Fruit fly (Drosophila melanogaster) Kc167 (cell line): Measurements from ENCODE around the gene Npc2f.

Experiments used
- Myc ChIP-seq: fragments of >200 bp; optimal IDR thresholded peaks from 2 replicates; lab custom pipeline; 2017; ENCODE audit warnings: missing external identifiers
- Sin3A ChIP-seq: fragments of >200 bp; optimal IDR thresholded peaks from 2 replicates; lab custom pipeline; 2018; ENCODE audit warnings: missing external identifiers
- h ChIP-seq: fragments of >200 bp; optimal IDR thresholded peaks from 3 replicates; lab custom pipeline; 2018; ENCODE audit warnings: missing external identifiers
- insv ChIP-seq: fragments of >200 bp; optimal IDR thresholded peaks from 3 replicates; lab custom pipeline; 2018; ENCODE audit warnings: missing external identifiers
- psq ChIP-seq: fragments of >200 bp; optimal IDR thresholded peaks from 2 replicates; lab custom pipeline; 2017; ENCODE audit warnings: missing external identifiers
- ttk ChIP-seq: sonication (Bioruptor generic); optimal IDR thresholded peaks from 2 replicates; lab custom pipeline; 2017; ENCODE audit warnings: missing external identifiers

Gene Npc2f

DNA sequence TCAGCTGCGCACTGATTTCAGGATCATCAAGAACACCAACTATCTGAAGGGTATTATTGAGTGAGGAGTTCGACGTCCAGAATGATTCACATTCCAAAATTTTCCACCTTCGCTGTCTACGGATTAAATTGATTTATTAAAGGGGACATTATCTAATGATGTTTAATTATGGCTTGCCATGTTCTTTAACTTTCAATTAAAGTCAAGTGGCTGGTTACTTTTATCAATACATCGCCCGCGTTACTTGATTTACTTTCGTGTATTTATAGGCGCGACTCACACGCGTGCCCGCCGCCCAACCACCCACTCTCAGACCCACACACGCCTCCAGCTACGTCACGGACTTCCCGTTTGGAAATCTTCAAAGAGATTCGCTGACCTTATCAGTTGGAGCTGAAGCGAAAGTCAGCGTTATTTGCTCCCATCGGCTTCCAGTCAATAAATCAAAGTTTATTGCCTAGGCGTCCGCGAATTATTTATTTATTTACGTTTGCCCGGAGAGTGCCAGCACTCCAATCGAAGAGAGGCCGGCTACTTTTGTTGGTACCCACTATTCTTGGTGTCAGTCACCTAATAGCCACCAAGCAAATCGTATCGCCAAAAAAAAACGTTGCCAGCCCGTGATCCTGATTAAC is at the start of gene Npc2f:
Gene Npc2f, plus strand, starts transcription at position 585 of the 635 bp plus-strand sequence.
- TF ChIP-seq insv (lab: Kevin White, UChicago) (no peak), ttk (no peak), Myc (lab: Kevin White, UChicago) (no peak), psq (lab: Kevin White, UChicago) (no peak), h (lab: Kevin White, UChicago) (no peak), Sin3A (lab: Kevin White, UChicago) (no peak)

dm6 chr3R:24090143-24090542 is 47.6 kb upstream of the Npc2f start:
- TF ChIP-seq insv (lab: Kevin White, UChicago), result no peak
- TF ChIP-seq Sin3A (lab: Kevin White, UChicago), result no peak
- no peak for TF ChIP-seq h (lab: Kevin White, UChicago)
- no peak for TF ChIP-seq Myc (lab: Kevin White, UChicago)
- TF ChIP-seq ttk, result no peak
- TF ChIP-seq psq (lab: Kevin White, UChicago), result no peak

- TF ChIP-seq insv (lab: Kevin White, UChicago) (no peak), ttk (no peak), Sin3A (lab: Kevin White, UChicago) (no peak), psq (lab: Kevin White, UChicago) (no peak), h (lab: Kevin White, UChicago) (no peak), Myc (lab: Kevin White, UChicago) (no peak)
These were observed 46.0 kb upstream of the Npc2f start for dm6 chr3R:24091653-24092052.

DNA sequence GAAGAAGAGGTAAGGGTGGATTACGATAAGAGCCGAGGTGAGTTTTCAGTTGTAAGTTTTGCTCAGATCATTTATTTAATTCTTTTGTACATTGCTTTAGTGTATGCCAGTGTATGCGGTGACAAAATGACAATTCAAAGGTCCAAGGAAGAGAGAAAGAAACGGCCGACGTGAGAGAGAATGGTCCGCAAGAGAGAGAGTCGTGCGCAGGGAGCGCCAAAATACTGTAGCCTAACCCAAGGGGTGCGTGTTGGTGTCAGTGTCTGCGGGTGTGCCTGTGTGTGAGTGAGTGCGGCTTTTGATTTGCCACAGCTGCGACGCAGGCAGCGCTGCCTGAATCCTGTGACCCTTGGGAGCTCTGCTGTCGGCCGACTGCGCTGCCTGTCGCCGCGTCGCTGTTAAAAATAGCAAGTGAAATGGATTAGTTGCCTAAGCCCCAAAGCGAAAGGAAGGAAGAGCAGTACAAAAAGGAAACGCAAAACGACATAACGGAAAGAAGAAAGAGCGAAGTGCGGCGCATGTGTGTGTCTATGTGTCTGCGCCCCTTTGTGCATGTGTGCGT is 45.0 kb upstream of the Npc2f start:
- TF ChIP-seq insv (lab: Kevin White, UChicago) (no peak), psq (lab: Kevin White, UChicago) (no peak), Sin3A (lab: Kevin White, UChicago) (no peak), h (lab: Kevin White, UChicago) (no peak), Myc (lab: Kevin White, UChicago) (no peak), ttk (no peak)

DNA sequence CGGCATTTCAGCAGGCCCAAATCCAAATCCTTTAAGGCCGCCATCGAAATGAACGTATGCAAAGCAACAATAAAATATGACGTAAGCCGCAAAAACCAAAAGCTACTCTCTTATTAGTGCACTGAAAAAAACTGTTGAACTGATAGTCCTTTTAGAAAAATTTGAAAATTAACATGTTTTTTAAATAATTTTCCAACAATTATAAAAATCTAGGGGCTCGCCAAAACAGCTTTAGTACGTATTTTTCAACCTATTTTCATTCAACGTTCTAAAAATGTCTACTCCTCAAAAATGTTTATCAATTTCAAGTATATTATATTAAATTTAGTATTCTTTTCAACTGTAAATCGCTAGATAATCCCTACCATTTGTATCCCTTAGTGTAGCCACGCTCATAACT is 44.3 kb upstream of the Npc2f start:
- TF ChIP-seq h (lab: Kevin White, UChicago) (no peak), Sin3A (lab: Kevin White, UChicago) (no peak), psq (lab: Kevin White, UChicago) (no peak), ttk (no peak), Myc (lab: Kevin White, UChicago) (no peak), insv (lab: Kevin White, UChicago) (no peak)

DNA sequence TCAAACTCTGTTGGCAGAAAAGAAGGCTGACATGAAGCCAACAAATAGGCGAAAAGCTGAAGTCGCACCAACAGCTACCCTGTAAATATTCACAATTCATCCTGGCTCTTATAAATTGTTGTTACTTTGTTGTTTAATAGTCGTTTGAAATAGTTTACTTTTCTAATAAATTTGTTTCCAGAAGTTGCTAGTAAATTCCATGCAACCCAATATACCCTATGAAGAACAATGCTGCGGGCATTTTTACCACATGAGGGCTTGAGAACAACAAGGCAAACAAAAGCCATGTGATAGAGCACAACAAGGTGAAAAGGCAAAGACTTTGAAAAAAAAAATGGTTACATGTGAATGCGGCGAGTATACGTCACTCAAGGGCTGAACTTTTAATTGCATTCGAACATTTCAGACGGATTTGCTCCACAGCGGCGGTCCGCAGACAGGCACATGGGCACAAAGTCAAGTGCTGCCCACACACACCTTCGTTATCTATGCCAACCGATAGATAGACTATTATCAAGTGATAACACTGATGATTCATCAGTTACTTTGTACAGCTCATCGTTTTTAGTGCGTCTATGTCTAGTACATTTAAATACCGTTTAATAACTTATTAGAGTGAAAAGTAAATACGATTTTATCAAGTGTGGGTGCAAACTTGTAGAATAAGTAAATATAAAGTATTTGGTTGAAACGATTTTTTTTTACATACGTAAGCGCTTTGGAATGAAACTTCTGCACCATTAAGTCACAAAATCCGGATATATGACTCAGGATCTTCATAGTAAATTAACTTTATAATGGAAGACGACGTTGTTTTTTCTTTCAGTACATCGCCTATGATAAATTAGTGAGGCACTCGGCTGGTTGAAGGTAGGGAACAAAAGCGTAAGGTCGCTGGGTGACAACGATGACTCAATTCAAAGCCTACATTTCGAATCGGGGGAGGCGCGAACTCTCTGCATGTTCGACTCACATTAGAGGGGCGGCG is 38.4 kb upstream of the Npc2f start:
- TF ChIP-seq insv (lab: Kevin White, UChicago) (no peak), psq (lab: Kevin White, UChicago) (no peak), Myc (lab: Kevin White, UChicago) (no peak), Sin3A (lab: Kevin White, UChicago) (no peak), h (lab: Kevin White, UChicago) (no peak), ttk (no peak)

dm6 chr3R:24100717-24101116 is 37.0 kb upstream of the Npc2f start:
- TF ChIP-seq psq (lab: Kevin White, UChicago) (no peak), Myc (lab: Kevin White, UChicago) (no peak), h (lab: Kevin White, UChicago) (no peak), ttk (no peak), Sin3A (lab: Kevin White, UChicago) (no peak), insv (lab: Kevin White, UChicago) (no peak)

DNA sequence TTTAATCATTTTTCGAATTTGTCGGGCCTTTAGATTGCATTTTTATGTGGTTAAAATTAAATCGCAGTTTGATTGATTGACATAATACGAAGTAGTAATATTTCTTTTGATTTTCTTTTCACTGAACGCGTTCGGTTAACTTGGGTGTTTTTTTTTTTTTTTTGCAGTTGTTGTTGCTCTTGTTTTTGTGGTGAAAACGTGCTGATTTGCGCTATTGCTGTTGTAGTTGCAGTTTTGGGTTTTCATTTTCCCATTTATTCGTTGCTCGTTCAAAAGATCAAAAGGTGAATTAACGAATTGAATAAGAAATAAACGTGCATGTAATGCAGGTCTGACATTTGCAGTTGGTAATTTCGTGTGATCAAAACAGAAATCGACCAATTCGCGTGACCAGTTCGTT is 36.3 kb upstream of the Npc2f start:
- TF ChIP-seq psq (lab: Kevin White, UChicago), result no peak
- no peak for TF ChIP-seq Sin3A (lab: Kevin White, UChicago)
- TF ChIP-seq h (lab: Kevin White, UChicago), result no peak
- no peak for TF ChIP-seq insv (lab: Kevin White, UChicago)

dm6 chr3R:24102387-24102786 is 35.3 kb upstream of the Npc2f start:
- TF ChIP-seq Myc (lab: Kevin White, UChicago) (no peak), insv (lab: Kevin White, UChicago) (no peak), Sin3A (lab: Kevin White, UChicago) (no peak), psq (lab: Kevin White, UChicago) (no peak), h (lab: Kevin White, UChicago) (no peak), ttk (no peak)

DNA sequence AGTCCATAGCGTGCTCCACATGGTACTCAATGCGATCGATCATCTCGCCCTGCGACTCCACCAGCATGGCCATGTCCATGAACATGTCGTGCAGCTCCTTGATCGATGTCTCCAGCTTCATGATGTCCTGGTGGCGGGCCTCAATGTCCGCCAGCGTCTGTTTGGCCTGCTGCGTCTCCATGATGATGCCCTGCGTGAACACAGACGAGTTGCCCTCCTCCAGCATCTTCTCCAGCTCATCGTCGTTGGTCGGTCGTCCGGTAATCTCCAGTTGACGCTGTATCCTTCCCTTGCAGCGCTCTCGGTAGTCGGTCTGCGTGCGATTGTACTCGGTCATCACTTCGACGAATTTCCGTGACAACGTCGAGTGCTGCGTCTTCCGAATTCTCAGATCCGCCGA is 34.0 kb upstream of the Npc2f start:
- TF ChIP-seq psq (lab: Kevin White, UChicago) (no peak), Sin3A (lab: Kevin White, UChicago) (no peak), Myc (lab: Kevin White, UChicago) (no peak), h (lab: Kevin White, UChicago) (no peak), ttk (no peak), insv (lab: Kevin White, UChicago) (no peak)
